Fruit fly (Drosophila melanogaster): ENCODE data around the gene rols.

The rols gene

DNA sequence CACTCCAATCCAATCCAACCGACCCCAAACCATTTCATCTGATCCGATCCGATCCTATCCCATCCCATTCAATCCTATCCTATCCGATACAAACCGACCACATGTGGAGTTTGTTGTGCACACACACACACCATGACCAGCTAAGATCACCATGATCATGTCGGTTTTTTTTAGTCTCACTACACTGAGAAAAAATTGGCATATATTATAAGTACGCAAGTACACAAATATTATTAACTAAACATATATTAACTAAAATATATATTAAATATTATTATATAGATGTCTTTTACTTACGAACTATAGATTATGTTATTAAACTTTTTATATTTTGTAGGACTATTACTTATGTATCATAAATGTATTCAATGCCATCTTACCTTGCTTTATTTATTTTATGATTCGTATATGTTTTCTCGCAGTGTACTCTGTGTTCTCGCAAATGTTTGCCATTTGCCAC, 37.3 kb upstream of the rols start (continued):
- TF ChIP-seq CG4318 (GFP tag; optimal IDR thresholded peaks at IDR 0.05) = peak; percentile 67
- no peak for TF ChIP-seq fd85E (GFP tag; optimal IDR thresholded peaks at IDR 0.05)
- peak; percentile 87 for TF ChIP-seq CG32006 (GFP tag; optimal IDR thresholded peaks at IDR 0.05)
- TF ChIP-seq fd59A (GFP tag; optimal IDR thresholded peaks at IDR 0.05) = peak; percentile 47
- peak; percentile 82 for TF ChIP-seq CG8119 (GFP tag; IDR thresholded peaks at IDR 0.05)
- peak; percentile 45 for TF ChIP-seq Gug (GFP tag; IDR thresholded peaks at IDR 0.05)
- TF ChIP-seq CG6854 (GFP tag; optimal IDR thresholded peaks at IDR 0.05) = no peak
- peak; percentile 68 for TF ChIP-seq CG10631 (GFP tag; optimal IDR thresholded peaks at IDR 0.05)
- peak; percentile 17 for TF ChIP-seq pdm3 (GFP tag; optimal IDR thresholded peaks at IDR 0.05)
- peak; percentile 55 for TF ChIP-seq CG10669 (GFP tag; optimal IDR thresholded peaks at IDR 0.05)
- peak; percentile 50 to 52 for TF ChIP-seq ss (GFP tag; optimal IDR thresholded peaks at IDR 0.05)
- TF ChIP-seq CG3032 (tag; optimal IDR thresholded peaks at IDR 0.05) = peak; percentile 80
- no peak for TF ChIP-seq CG31627 (GFP tag; optimal IDR thresholded peaks at IDR 0.05)
- TF ChIP-seq Sox102F (GFP tag; optimal IDR thresholded peaks at IDR 0.05) = no peak
- no peak for TF ChIP-seq CG1621 (tag; optimal IDR thresholded peaks at IDR 0.05)
- TF ChIP-seq svp (GFP tag) = peak; percentile 49
- TF ChIP-seq CG8319 (GFP tag; optimal IDR thresholded peaks at IDR 0.05) = no peak
- TF ChIP-seq OdsH (GFP tag; optimal IDR thresholded peaks at IDR 0.05) = peak; percentile 71
- TF ChIP-seq topi (GFP tag; optimal IDR thresholded peaks at IDR 0.05) = peak; percentile 14
- TF ChIP-seq CG6163 (GFP tag; IDR thresholded peaks at IDR 0.05) = peak; percentile 20; the same call in 1 of the 3 replicates
- peak; percentile 16 for TF ChIP-seq Hr4 (GFP tag; optimal IDR thresholded peaks at IDR 0.05)
- TF ChIP-seq Lpt (GFP tag; optimal IDR thresholded peaks at IDR 0.05) = peak; percentile 55

DNA sequence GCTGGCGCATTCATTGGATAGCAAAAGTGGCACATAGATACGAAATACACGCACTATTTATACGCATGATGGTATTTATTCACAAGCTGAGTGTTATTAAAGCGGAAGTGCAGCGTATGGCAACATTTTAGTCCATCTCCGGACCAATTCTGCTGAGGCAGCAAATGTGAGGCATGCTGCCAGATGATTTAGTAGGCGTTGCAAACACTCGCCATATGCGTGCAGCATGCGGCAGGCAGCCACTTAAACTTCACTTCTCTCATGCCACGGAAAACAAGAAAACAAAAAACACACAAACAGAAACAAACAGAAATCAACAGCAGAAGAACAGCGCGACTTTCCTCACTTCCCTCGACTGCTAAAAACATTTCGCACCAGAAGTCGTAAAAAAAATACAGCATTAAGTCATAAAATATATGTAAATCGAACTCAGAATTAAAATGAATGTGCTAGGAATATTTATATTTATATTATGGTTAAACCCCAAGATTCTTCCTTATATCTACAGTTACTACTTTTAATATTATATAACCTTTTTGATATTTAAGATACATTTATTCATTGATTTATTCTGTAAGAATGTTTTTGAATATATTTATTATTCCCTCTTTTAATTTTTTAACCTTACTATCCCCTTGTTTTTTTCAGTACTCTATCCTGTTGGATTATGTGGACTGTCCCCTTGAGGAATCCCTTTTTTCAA, 34.8 kb upstream of the rols start:
- TF ChIP-seq CG8319 (GFP tag; optimal IDR thresholded peaks at IDR 0.05) (no peak), Ets96B (tag; optimal IDR thresholded peaks at IDR 0.05) (peak; percentile 78), CG6808 (GFP tag; optimal IDR thresholded peaks at IDR 0.05) (peak; percentile 61), esn (GFP tag; optimal IDR thresholded peaks at IDR 0.05) (peak; percentile 48), spab (GFP tag; optimal IDR thresholded peaks at IDR 0.05) (peak; percentile 53), svp (GFP tag) (peak; percentile 68), Eip78C (GFP tag) (peak; percentile 88), Met (GFP tag; optimal IDR thresholded peaks at IDR 0.05) (peak; percentile 22), CG10669 (GFP tag; optimal IDR thresholded peaks at IDR 0.05) (peak; percentile 43), eg (GFP tag; IDR thresholded peaks at IDR 0.05) (no peak), CG11294 (GFP tag; IDR thresholded peaks at IDR 0.05) (no peak), vri (GFP tag; optimal IDR thresholded peaks at IDR 0.05) (peak; percentile 1), CG8119 (GFP tag; IDR thresholded peaks at IDR 0.05) (no peak), topi (GFP tag; optimal IDR thresholded peaks at IDR 0.05) (peak; percentile 7), cyc (GFP tag; optimal IDR thresholded peaks at IDR 0.05) (peak; percentile 14), lz (GFP tag; optimal IDR thresholded peaks at IDR 0.05) (no peak), CG10631 (GFP tag; optimal IDR thresholded peaks at IDR 0.05) (peak; percentile 55), CG16779 (tag; optimal IDR thresholded peaks at IDR 0.05) (no peak), CG6854 (GFP tag; optimal IDR thresholded peaks at IDR 0.05) (no peak), Lpt (GFP tag; optimal IDR thresholded peaks at IDR 0.05) (no peak), CG8632 (GFP tag; optimal IDR thresholded peaks at IDR 0.05) (peak; percentile 47), fd59A (GFP tag; optimal IDR thresholded peaks at IDR 0.05) (peak; percentile 7), salr (GFP tag; optimal IDR thresholded peaks at IDR 0.05) (no peak), OdsH (GFP tag; optimal IDR thresholded peaks at IDR 0.05) (peak; percentile 27), Sox102F (GFP tag; optimal IDR thresholded peaks at IDR 0.05) (peak; percentile 7), ss (GFP tag; optimal IDR thresholded peaks at IDR 0.05) (peak; percentile 72 to 81), net (GFP tag; optimal IDR thresholded peaks at IDR 0.05) (peak; percentile 37), Sox15 (GFP tag; optimal IDR thresholded peaks at IDR 0.05) (peak; percentile 13), CG34406 (GFP tag; optimal IDR thresholded peaks at IDR 0.05) (peak; percentile 21), CG6792 (GFP tag; optimal IDR thresholded peaks at IDR 0.05) (peak; percentile 5), CG6276 (GFP tag; optimal IDR thresholded peaks at IDR 0.05) (no peak), dsx (GFP tag; optimal IDR thresholded peaks at IDR 0.05; ENCODE audit: poor library complexity, severe bottlenecking) (peak; percentile 59), CG3032 (tag; optimal IDR thresholded peaks at IDR 0.05) (peak; percentile 74), acj6 (GFP tag; optimal IDR thresholded peaks at IDR 0.05) (peak; percentile 22), Hr39 (GFP tag; optimal IDR thresholded peaks at IDR 0.05) (no peak), CG3919 (GFP tag; optimal IDR thresholded peaks at IDR 0.05) (peak; percentile 25), Smox (GFP tag; optimal IDR thresholded peaks at IDR 0.05) (peak; percentile 21), Blimp-1 (GFP tag; optimal IDR thresholded peaks at IDR 0.05) (no peak)

Measured in whole organism, prepupa.